Fruit fly (Drosophila melanogaster): Measurements from ENCODE around the gene CG34367.

DNA sequence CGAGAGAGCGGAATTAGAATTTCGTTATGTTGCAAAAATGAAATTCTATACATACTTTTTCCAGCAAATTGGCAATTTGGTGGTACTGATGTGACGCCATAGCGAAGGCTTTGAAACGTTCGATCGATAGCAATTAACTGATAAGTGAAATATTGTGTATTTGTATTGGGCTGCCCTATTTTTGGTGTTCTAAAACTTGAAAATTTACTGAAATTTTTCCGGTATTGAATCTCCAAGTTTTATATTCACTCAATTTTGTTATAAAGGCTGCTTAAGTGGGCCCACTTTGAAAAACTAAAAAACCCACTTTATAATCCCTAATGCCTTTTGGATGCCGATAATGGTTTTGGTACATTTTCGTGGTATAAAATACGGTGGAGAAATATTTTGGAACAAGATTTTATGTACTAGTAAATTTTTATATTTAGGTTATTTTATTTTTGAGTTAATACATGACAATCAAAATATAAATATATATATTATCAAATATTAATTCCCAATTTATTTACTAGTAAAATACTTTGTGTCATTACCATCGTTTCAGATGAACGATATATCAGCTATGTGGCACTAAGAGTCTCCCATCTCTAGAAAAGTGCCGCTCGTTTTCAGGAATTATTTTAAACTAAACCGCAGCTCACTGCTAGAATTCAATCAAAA is 8.8 kb upstream of the CG34367 start, which contains the start of the genes Cand1 and pim:
- no peak for TF ChIP-seq ttk (optimal IDR thresholded peaks at IDR 0.05)
- no peak for TF ChIP-seq h (optimal IDR thresholded peaks at IDR 0.05)
- no peak for TF ChIP-seq psq (optimal IDR thresholded peaks at IDR 0.05)
- TF ChIP-seq Myc (optimal IDR thresholded peaks at IDR 0.05): no peak
- no peak for TF ChIP-seq insv (optimal IDR thresholded peaks at IDR 0.05)
